Fruit fly (Drosophila melanogaster): ENCODE results near the gene Polr1D.

The Polr1D gene

DNA sequence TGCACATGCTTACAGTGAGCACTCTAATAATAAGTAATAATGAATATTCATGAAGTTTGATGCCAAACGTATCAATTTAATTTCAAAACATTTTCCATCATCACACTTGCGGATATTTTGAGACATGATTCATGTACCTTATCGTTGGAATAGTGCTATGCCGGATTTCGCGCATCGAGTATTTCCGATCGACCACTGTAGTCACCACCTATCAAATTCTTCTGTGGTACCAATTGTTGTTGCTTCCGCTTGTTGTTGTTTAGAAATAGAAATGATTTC, 5.9 kb upstream of the Polr1D start:
- TF ChIP-seq bab1 (GFP tag; optimal IDR thresholded peaks at IDR 0.05) (peak; percentile 54), CG7101 (tag; optimal IDR thresholded peaks at IDR 0.05) (peak; percentile 16), Hr96 (GFP tag; optimal IDR thresholded peaks at IDR 0.05) (peak; percentile 33), cnc (optimal IDR thresholded peaks at IDR 0.05) (no peak), CG33017 (tag; optimal IDR thresholded peaks at IDR 0.05) (no peak), CG14711 (tag; optimal IDR thresholded peaks at IDR 0.05) (peak; percentile 34), pad (GFP tag; optimal IDR thresholded peaks at IDR 0.05) (peak; percentile 17)

DNA sequence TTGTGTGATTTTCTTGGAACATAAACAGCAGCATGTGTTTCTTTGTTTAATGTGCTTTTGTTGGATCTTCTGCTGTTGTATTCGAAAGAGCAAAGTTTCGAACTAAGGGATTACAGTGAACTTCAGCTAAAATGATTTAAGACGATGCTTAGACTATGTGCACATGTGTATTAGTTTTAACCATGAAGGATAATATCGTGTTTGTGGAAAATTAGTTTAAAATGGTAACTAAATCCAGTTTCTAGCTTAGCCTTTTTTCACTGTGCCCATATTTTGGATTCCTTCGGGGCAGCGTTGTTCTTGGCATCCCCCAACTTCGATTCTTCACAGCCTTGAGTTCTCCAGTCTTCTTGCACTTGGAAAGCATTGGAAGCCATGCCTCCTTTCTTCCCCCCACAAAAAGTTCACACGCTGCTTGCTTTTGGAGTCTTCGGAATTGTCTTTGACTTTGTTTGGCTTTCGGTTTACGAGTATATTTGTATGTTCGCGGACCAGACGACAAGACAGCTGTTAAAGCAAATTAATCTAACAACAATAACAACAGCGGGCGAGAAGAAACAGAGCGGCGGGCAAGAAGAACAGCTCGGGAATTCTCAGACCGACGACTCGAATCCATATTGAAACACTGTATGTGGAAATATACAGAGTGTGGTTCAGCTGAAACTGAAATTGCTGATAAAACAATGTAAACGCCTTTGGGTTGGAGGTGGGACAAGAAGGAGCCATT, 5.4 kb upstream of the Polr1D start:
- TF ChIP-seq CG14711 (tag; optimal IDR thresholded peaks at IDR 0.05) (no peak), kay (GFP tag; ENCODE audit: borderline replicate concordance) (no peak), Clk (GFP tag; optimal IDR thresholded peaks at IDR 0.05) (no peak), CG1620 (GFP tag; optimal IDR thresholded peaks at IDR 0.05) (no peak), tj (GFP tag; optimal IDR thresholded peaks at IDR 0.05) (peak; percentile 76), Hr96 (GFP tag; optimal IDR thresholded peaks at IDR 0.05) (no peak), Mnt (GFP tag; optimal IDR thresholded peaks at IDR 0.05) (no peak)

DNA sequence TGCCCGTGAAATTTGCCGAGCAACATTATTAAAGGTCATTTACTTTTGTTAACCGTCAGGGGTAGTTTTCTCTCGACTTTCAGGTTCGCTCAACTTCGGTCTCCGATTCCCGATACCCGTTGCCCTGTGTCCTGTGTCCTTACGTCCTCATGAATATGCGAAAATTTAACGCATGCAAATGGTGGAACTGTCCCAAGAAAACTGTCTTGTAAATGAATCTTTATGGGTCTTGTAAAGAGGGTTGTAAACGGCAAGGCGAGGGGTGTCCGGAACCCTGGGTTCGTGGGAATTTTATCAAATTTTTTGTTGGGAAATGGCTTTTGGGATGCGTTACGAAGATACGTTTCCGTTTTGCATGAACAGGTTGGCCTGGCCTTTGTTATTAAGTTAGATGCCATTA, 4.7 kb upstream of the Polr1D start:
- TF ChIP-seq CG12768 (GFP tag; optimal IDR thresholded peaks at IDR 0.05) (no peak), ovo (GFP tag; optimal IDR thresholded peaks at IDR 0.05) (no peak), Crg-1 (GFP tag; optimal IDR thresholded peaks at IDR 0.05) (no peak), CG5204 (GFP tag; optimal IDR thresholded peaks at IDR 0.05) (no peak), toe (GFP tag; optimal IDR thresholded peaks at IDR 0.05) (no peak), Hr96 (GFP tag; optimal IDR thresholded peaks at IDR 0.05) (no peak), bab1 (GFP tag; optimal IDR thresholded peaks at IDR 0.05) (no peak), tj (GFP tag; optimal IDR thresholded peaks at IDR 0.05) (no peak), pad (GFP tag; optimal IDR thresholded peaks at IDR 0.05) (no peak), CG33017 (tag; optimal IDR thresholded peaks at IDR 0.05) (no peak), cic (GFP tag; optimal IDR thresholded peaks at IDR 0.05) (no peak), CG14711 (tag; optimal IDR thresholded peaks at IDR 0.05) (no peak), Mnt (GFP tag; optimal IDR thresholded peaks at IDR 0.05) (no peak)

DNA sequence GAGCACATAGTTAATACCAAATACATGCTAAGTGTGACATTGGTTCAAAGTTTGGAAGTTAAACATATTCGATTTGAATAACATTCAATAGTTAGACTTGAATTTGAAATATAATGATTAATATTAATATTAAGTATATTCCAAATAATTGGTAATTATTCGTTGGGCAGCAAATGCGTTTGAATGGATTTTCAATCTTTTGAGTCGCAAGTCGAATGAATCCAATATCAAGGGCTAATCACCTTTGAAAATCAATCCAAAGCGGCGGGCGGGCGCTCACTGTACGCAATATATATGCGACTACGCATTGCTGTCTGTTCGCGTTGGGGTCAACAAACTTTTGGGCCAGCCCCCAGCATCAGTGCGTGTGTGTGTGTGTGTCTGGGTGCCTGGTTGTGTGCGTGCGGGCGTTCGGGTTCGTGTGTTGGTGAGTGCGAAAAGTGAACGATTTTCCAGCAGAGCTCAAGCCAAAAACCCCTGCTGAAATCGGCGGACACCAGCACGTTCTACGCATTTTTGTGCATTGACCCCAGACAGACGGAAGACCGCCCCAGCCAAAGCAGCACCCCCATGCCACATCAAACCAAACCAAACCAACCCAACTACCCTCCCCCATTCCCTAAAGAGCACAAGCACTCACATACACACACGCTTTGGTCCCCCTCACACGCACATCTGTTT, 3.5 kb upstream of the Polr1D start:
- TF ChIP-seq kay (GFP tag; ENCODE audit: borderline replicate concordance) (no peak), Hr96 (GFP tag; optimal IDR thresholded peaks at IDR 0.05) (no peak), CG1620 (GFP tag; optimal IDR thresholded peaks at IDR 0.05) (no peak), pad (GFP tag; optimal IDR thresholded peaks at IDR 0.05) (no peak), CG14711 (tag; optimal IDR thresholded peaks at IDR 0.05) (no peak), CG11617 (GFP tag; optimal IDR thresholded peaks at IDR 0.05) (no peak), ovo (GFP tag; optimal IDR thresholded peaks at IDR 0.05) (no peak), CG5204 (GFP tag; optimal IDR thresholded peaks at IDR 0.05) (no peak), toe (GFP tag; optimal IDR thresholded peaks at IDR 0.05) (no peak), CG12768 (GFP tag; optimal IDR thresholded peaks at IDR 0.05) (no peak), Clk (GFP tag; optimal IDR thresholded peaks at IDR 0.05) (no peak), Crg-1 (GFP tag; optimal IDR thresholded peaks at IDR 0.05) (no peak), CG7101 (tag; optimal IDR thresholded peaks at IDR 0.05) (no peak), tj (GFP tag; optimal IDR thresholded peaks at IDR 0.05) (no peak), cic (GFP tag; optimal IDR thresholded peaks at IDR 0.05) (no peak), bab1 (GFP tag; optimal IDR thresholded peaks at IDR 0.05) (no peak), cnc (optimal IDR thresholded peaks at IDR 0.05) (no peak)

- TF ChIP-seq tj (GFP tag; optimal IDR thresholded peaks at IDR 0.05) (peak; percentile 65), Hr96 (GFP tag; optimal IDR thresholded peaks at IDR 0.05) (no peak)
These were observed 2.7 kb upstream of the Polr1D start for dm6 chr2L:19137494-19138360.

DNA sequence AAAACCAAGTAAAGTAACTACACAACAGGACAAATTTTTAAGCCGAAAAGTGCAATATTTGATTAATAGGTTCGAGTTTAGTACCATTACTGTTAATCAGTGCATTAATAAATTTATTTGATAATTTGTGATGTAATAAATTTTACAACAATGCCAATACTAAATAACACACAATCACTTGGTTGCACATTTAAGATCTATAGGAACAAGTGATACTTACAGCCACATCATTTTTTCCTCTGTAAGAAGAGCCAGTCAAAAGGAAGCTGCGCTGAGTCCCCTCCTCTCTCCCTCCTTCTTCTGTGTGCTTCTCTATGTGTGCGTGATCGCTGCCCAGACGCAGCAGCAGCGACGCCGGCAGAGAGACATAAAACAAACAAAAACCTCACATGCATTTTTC, 1.7 kb upstream of the Polr1D start:
- TF ChIP-seq pad (GFP tag; optimal IDR thresholded peaks at IDR 0.05) (no peak), bab1 (GFP tag; optimal IDR thresholded peaks at IDR 0.05) (peak; percentile 11)

DNA sequence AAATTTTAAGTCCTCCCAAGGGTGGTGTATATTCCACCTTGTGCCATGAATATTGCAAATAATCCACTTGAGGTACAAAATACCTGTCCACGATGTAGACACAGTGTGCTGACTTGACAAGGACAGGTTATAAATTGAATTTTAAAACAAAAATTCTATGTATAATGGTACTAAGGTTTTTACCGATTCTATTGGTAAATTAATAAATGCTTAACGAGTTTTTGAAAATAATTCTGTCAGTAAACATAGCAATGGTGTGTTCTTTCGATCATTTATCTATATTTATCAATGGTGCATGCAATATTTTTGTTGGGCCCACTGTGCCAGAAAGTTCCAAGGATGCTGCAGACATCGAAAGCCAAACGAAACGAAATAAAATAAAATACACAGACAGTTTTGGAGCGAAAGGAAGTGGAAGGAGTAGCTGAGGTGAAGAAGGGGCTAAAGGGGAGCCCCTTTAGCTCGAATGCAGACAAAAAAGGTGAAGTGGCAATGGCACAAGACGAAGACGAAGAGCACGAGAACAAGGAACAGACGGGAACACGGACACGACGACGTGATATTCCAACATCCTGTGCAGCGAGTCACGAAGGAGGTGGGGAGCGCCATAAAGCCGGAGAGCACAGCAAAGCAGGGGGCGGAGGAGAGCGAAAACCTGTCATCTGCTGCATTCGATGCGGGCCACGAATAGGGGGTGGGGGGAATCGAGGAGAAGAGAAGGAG, 1.1 kb upstream of the Polr1D start:
- TF ChIP-seq CG5204 (GFP tag; optimal IDR thresholded peaks at IDR 0.05) (no peak), CG33017 (tag; optimal IDR thresholded peaks at IDR 0.05) (no peak), tj (GFP tag; optimal IDR thresholded peaks at IDR 0.05) (no peak), kay (GFP tag; ENCODE audit: borderline replicate concordance) (no peak), Crg-1 (GFP tag; optimal IDR thresholded peaks at IDR 0.05) (no peak), bab1 (GFP tag; optimal IDR thresholded peaks at IDR 0.05) (no peak), Hr96 (GFP tag; optimal IDR thresholded peaks at IDR 0.05) (no peak), CG7101 (tag; optimal IDR thresholded peaks at IDR 0.05) (no peak), CG12768 (GFP tag; optimal IDR thresholded peaks at IDR 0.05) (no peak), Clk (GFP tag; optimal IDR thresholded peaks at IDR 0.05) (no peak), CG1620 (GFP tag; optimal IDR thresholded peaks at IDR 0.05) (no peak), Mnt (GFP tag; optimal IDR thresholded peaks at IDR 0.05) (no peak), CG7045 (GFP tag; optimal IDR thresholded peaks at IDR 0.05) (no peak), cic (GFP tag; optimal IDR thresholded peaks at IDR 0.05) (no peak), cnc (optimal IDR thresholded peaks at IDR 0.05) (no peak), toe (GFP tag; optimal IDR thresholded peaks at IDR 0.05) (no peak), ovo (GFP tag; optimal IDR thresholded peaks at IDR 0.05) (no peak)
